Fruit fly (Drosophila melanogaster) whole organism, embryonic: Measurements from ENCODE around the gene Ak3.

Experiments used
- CG10565 ChIP-seq: fragments of 200-800 bp; sonication (Bioruptor generic); optimal IDR thresholded peaks from 3 replicates; lab custom pipeline; 2016; ENCODE audit warnings: missing biosample characterization, mild to moderate bottlenecking, missing genetic modification characterization
- CG12104 ChIP-seq: fragments of 200-800 bp; sonication (Bioruptor generic); optimal IDR thresholded peaks from 3 replicates; lab custom pipeline; 2016; ENCODE audit warnings: missing biosample characterization, missing genetic modification characterization
- CG12236 ChIP-seq: fragments of 200-800 bp; sonication (Bioruptor generic); optimal IDR thresholded peaks from 2 replicates; lab custom pipeline; 2016; ENCODE audit warnings: missing biosample characterization, missing genetic modification characterization
- CG14860 ChIP-seq: fragments of 200-800 bp; sonication (Bioruptor generic); IDR thresholded peaks from 3 replicates; pipeline ENCODE4 v1.3.6; 2022; ENCODE audit warnings: missing biosample characterization, missing genetic modification characterization; ENCODE audit not compliant: partially characterized antibody
- CG1529 ChIP-seq: fragments of 200-800 bp; sonication (Bioruptor generic); optimal IDR thresholded peaks from 3 replicates; lab custom pipeline; 2018; ENCODE audit warnings: missing biosample characterization, missing genetic modification characterization
- CG15696 ChIP-seq: fragments of 200-800 bp; sonication (Bioruptor generic); optimal IDR thresholded peaks from 2 replicates; lab custom pipeline; 2019; ENCODE audit warnings: missing biosample characterization, mild to moderate bottlenecking, missing genetic modification characterization, moderate library complexity
- CG2120 ChIP-seq: fragments of 200-800 bp; sonication (Bioruptor generic); optimal IDR thresholded peaks from 3 replicates; lab custom pipeline; 2016; ENCODE audit warnings: missing biosample characterization, missing genetic modification characterization
- CG31224 ChIP-seq: fragments of 200-800 bp; sonication (Bioruptor generic); IDR thresholded peaks from 2 replicates; pipeline ENCODE4 v1.3.6; 2022; ENCODE audit warnings: missing biosample characterization, missing genetic modification characterization
- CG3838 ChIP-seq: fragments of 200-800 bp; sonication (Bioruptor generic); optimal IDR thresholded peaks from 3 replicates; lab custom pipeline; 2016; ENCODE audit warnings: missing biosample characterization, missing genetic modification characterization
- CG7357 ChIP-seq: fragments of 200-800 bp; sonication (Bioruptor generic); IDR thresholded peaks from 3 replicates; pipeline ENCODE4 v1.3.6; 2022; ENCODE audit warnings: missing biosample characterization, missing genetic modification characterization
- CG7556 ChIP-seq: fragments of 200-800 bp; sonication (Bioruptor generic); optimal IDR thresholded peaks from 2 replicates; lab custom pipeline; 2017; ENCODE audit warnings: missing biosample characterization, mild to moderate bottlenecking, missing genetic modification characterization
- CG8478 ChIP-seq: fragments of >200 bp; optimal IDR thresholded peaks from 2 replicates; lab custom pipeline; 2018
- Chrac-16 ChIP-seq: fragments of 200-800 bp; sonication (Bioruptor generic); optimal IDR thresholded peaks from 3 replicates; lab custom pipeline; 2016; ENCODE audit warnings: missing biosample characterization, missing genetic modification characterization
- Drgx ChIP-seq: fragments of 200-800 bp; sonication (Bioruptor generic); IDR thresholded peaks from 2 replicates; pipeline ENCODE4 v1.3.6; 2022; ENCODE audit warnings: missing biosample characterization, missing genetic modification characterization
- Hr51 ChIP-seq, 2 experiments: fragments of 200-800 bp; sonication (Bioruptor generic); optimal IDR thresholded peaks; 2 replicates in 1 of 2; 3 replicates in 1 of 2; lab custom pipeline; 2016 to 2018; ENCODE audit warnings: missing biosample characterization in 2 of 2, missing genetic modification characterization in 2 of 2, mild to moderate bottlenecking in 1 of 2, moderate library complexity in 1 of 2
- Hr78 ChIP-seq, 2 experiments: fragments of 200-800 bp in 1 of 2; fragments of >200 bp in 1 of 2; sonication (Bioruptor generic) in 1 of 2; optimal IDR thresholded peaks; 2 replicates each; lab custom pipeline; 2017 to 2019; ENCODE audit warnings: missing biosample characterization in 2 of 2, missing genetic modification characterization in 2 of 2, mild to moderate bottlenecking in 1 of 2, moderate library complexity in 1 of 2
- Lhr ChIP-seq: fragments of 200-800 bp; sonication (Bioruptor generic); optimal IDR thresholded peaks from 3 replicates; lab custom pipeline; 2017; ENCODE audit warnings: mild to moderate bottlenecking, missing biosample characterization, missing genetic modification reagents, missing genetic modification characterization
- Lim3 ChIP-seq: fragments of 200-800 bp; sonication (Bioruptor generic); IDR thresholded peaks from 2 replicates; pipeline ENCODE4 v1.3.6; 2022; ENCODE audit warnings: missing biosample characterization, missing genetic modification characterization
- Max ChIP-seq: fragments of 200-800 bp; sonication (Bioruptor generic); optimal IDR thresholded peaks from 2 replicates; lab custom pipeline; 2016; ENCODE audit warnings: missing biosample characterization, mild to moderate bottlenecking, missing genetic modification characterization
- Nf-YB ChIP-seq: fragments of 200-800 bp; sonication (Bioruptor generic); optimal IDR thresholded peaks from 3 replicates; lab custom pipeline; 2019; ENCODE audit warnings: missing biosample characterization, mild to moderate bottlenecking, missing genetic modification characterization, moderate library complexity
- Optix ChIP-seq: fragments of 200-800 bp; sonication (Bioruptor generic); IDR thresholded peaks from 3 replicates; pipeline ENCODE4 v1.3.6; 2022; ENCODE audit warnings: missing biosample characterization, missing genetic modification characterization
- Pdp1 ChIP-seq, 2 experiments: fragments of 200-800 bp; sonication (Bioruptor generic); optimal IDR thresholded peaks; 3 replicates each; lab custom pipeline; 2016; ENCODE audit warnings: missing biosample characterization in 2 of 2, missing genetic modification characterization in 2 of 2, mild to moderate bottlenecking in 1 of 2, moderate library complexity in 1 of 2
- Scr ChIP-seq: fragments of 200-800 bp; sonication (Bioruptor generic); IDR thresholded peaks from 2 replicates; pipeline ENCODE4 v1.3.6; 2022; ENCODE audit warnings: missing biosample characterization, missing genetic modification characterization; ENCODE audit not compliant: partially characterized antibody
- cas ChIP-seq: fragments of 200-800 bp; sonication (Bioruptor generic); IDR thresholded peaks from 2 replicates; pipeline ENCODE4 v1.3.6; 2022; ENCODE audit warnings: missing biosample characterization, missing genetic modification characterization
- chif ChIP-seq, 2 experiments: fragments of 200-800 bp; sonication (Bioruptor generic); optimal IDR thresholded peaks; 3 replicates each; lab custom pipeline; 2016; ENCODE audit warnings: missing biosample characterization in 2 of 2, missing genetic modification characterization in 2 of 2
- chinmo ChIP-seq: fragments of 200-800 bp; sonication (Bioruptor generic); IDR thresholded peaks from 4 replicates; pipeline ENCODE4 v1.3.6; 2022; ENCODE audit warnings: missing biosample characterization, missing genetic modification characterization; ENCODE audit not compliant: partially characterized antibody
- chn ChIP-seq: fragments of 200-800 bp; sonication (Bioruptor generic); optimal IDR thresholded peaks from 2 replicates; lab custom pipeline; 2016; ENCODE audit warnings: missing biosample characterization, missing genetic modification characterization
- croc ChIP-seq: fragments of 200-800 bp; sonication (Bioruptor generic); conservative IDR thresholded peaks from 3 replicates; pipeline ENCODE4 v1.3.6; 2022; ENCODE audit warnings: missing biosample characterization, missing genetic modification characterization
- crp ChIP-seq, 2 experiments: fragments of 200-800 bp; sonication (Bioruptor generic); optimal IDR thresholded peaks; 2 replicates in 1 of 2; 3 replicates in 1 of 2; lab custom pipeline; 2017; ENCODE audit warnings: missing biosample characterization in 2 of 2, missing genetic modification characterization in 2 of 2, mild to moderate bottlenecking in 1 of 2, moderate library complexity in 1 of 2
- dan ChIP-seq: fragments of 200-800 bp; sonication (Bioruptor generic); IDR thresholded peaks from 2 replicates; pipeline ENCODE4 v1.3.6; 2022; ENCODE audit warnings: missing biosample characterization, missing genetic modification characterization
- fd102C ChIP-seq: fragments of 200-800 bp; sonication (Bioruptor generic); optimal IDR thresholded peaks from 2 replicates; lab custom pipeline; 2018; ENCODE audit warnings: missing biosample characterization, mild to moderate bottlenecking, missing genetic modification characterization, moderate library complexity
- grau ChIP-seq: fragments of 200-800 bp; optimal IDR thresholded peaks from 3 replicates; lab custom pipeline; 2019; ENCODE audit warnings: missing biosample characterization, mild to moderate bottlenecking, missing genetic modification characterization, moderate library complexity
- kay ChIP-seq: fragments of 200-800 bp; sonication (Bioruptor generic); optimal IDR thresholded peaks from 2 replicates; lab custom pipeline; 2016; ENCODE audit warnings: missing biosample characterization, missing genetic modification characterization
- lilli ChIP-seq: fragments of 200-800 bp; sonication (Bioruptor generic); optimal IDR thresholded peaks from 3 replicates; lab custom pipeline; 2016; ENCODE audit warnings: missing biosample characterization, missing genetic modification characterization
- mam ChIP-seq: fragments of 200-800 bp; sonication (Bioruptor generic); optimal IDR thresholded peaks from 3 replicates; lab custom pipeline; 2016; ENCODE audit warnings: missing biosample characterization, missing genetic modification characterization
- nom ChIP-seq: fragments of 200-800 bp; sonication (Bioruptor generic); optimal IDR thresholded peaks from 2 replicates; lab custom pipeline; 2017; ENCODE audit warnings: missing biosample characterization, missing genetic modification characterization, mild to moderate bottlenecking, moderate library complexity, missing genetic modification reagents
- p53 ChIP-seq: fragments of 200-800 bp; sonication (Bioruptor generic); optimal IDR thresholded peaks from 2 replicates; lab custom pipeline; 2016; ENCODE audit warnings: missing biosample characterization, missing genetic modification characterization
- pzg ChIP-seq: fragments of 200-800 bp; sonication (Bioruptor generic); optimal IDR thresholded peaks from 3 replicates; lab custom pipeline; 2018; ENCODE audit warnings: missing biosample characterization, mild to moderate bottlenecking, missing genetic modification characterization, moderate library complexity
- sc ChIP-seq, 3 experiments: fragments of >200 bp in 2 of 3; fragments of 200-800 bp in 1 of 3; sonication (Bioruptor generic) in 1 of 3; optimal IDR thresholded peaks; 2 replicates in 2 of 3; 3 replicates in 1 of 3; lab custom pipeline; 2017; ENCODE audit warnings: mild to moderate bottlenecking in 1 of 3, missing biosample characterization in 1 of 3, missing genetic modification characterization in 1 of 3, missing genetic modification reagents in 1 of 3
- seq ChIP-seq: fragments of 200-800 bp; sonication (Bioruptor generic); IDR thresholded peaks from 2 replicates; pipeline ENCODE4 v1.3.6; 2022; ENCODE audit warnings: missing biosample characterization, missing genetic modification characterization
- slou ChIP-seq: fragments of 200-800 bp; sonication (Bioruptor generic); optimal IDR thresholded peaks from 3 replicates; lab custom pipeline; 2016; ENCODE audit warnings: missing biosample characterization, missing genetic modification characterization
- slp2 ChIP-seq: fragments of 200-800 bp; sonication (Bioruptor generic); optimal IDR thresholded peaks from 2 replicates; lab custom pipeline; 2016; ENCODE audit warnings: missing biosample characterization, missing genetic modification characterization
- sna ChIP-seq: fragments of 200-800 bp; sonication (Bioruptor generic); IDR thresholded peaks from 2 replicates; pipeline ENCODE4 v1.3.6; 2022; ENCODE audit warnings: missing biosample characterization, missing genetic modification characterization; ENCODE audit not compliant: partially characterized antibody
- sqz ChIP-seq: fragments of 200-800 bp; sonication (Bioruptor generic); optimal IDR thresholded peaks from 3 replicates; lab custom pipeline; 2018; ENCODE audit warnings: missing biosample characterization, mild to moderate bottlenecking, missing genetic modification characterization
- sr ChIP-seq: fragments of 200-800 bp; sonication (Bioruptor generic); IDR thresholded peaks from 3 replicates; pipeline ENCODE4 v1.3.6; 2022; ENCODE audit warnings: missing biosample characterization, missing genetic modification characterization
- trh ChIP-seq: fragments of 200-800 bp; sonication (Bioruptor generic); optimal IDR thresholded peaks from 2 replicates; lab custom pipeline; 2016; ENCODE audit warnings: missing biosample characterization, missing genetic modification characterization
- yki ChIP-seq: fragments of >200 bp; optimal IDR thresholded peaks from 3 replicates; lab custom pipeline; 2018

Gene Ak3

dm6 chr3R:10875515-10876434 is 13.6 kb downstream of the Ak3 start, which contains the start of gene Sodh2:
Gene Sodh2, plus strand, starts transcription at chr3R:10876384.
- TF ChIP-seq CG31224 (GFP tag; lab: Robert Waterston, UW) (peak; percentile 23; the same call in 1 of the 2 replicates), Optix (GFP tag; lab: Robert Waterston, UW) (peak; percentile 47; the same call in 1 of the 3 replicates), mam (GFP tag; lab: Kevin White, UChicago) (peak; percentile 84), CG8478 (lab: Kevin White, UChicago) (no peak), CG1529 (GFP tag; lab: Kevin White, UChicago) (peak; percentile 66), CG7357 (GFP tag; lab: Robert Waterston, UW) (peak; percentile 73), Lhr (GFP tag; lab: Kevin White, UChicago) (no peak), CG3838 (peak; percentile 33), sc (optimal IDR thresholded peaks at IDR 0.05; lab: Kevin White, UChicago) (no peak), sc (GFP tag; optimal IDR thresholded peaks at IDR 0.05; lab: Kevin White, UChicago) (no peak), nom (GFP tag; lab: Kevin White, UChicago) (peak; percentile 55), slou (peak; percentile 16), Chrac-16 (GFP tag; lab: Kevin White, UChicago) (peak; percentile 40), cas (0 out of 2 replicates have a peak, but pooled peaks have one; percentile 9), slp2 (peak; percentile 27), CG2120 (peak; percentile 92), pzg (GFP tag; lab: Kevin White, UChicago) (peak; percentile 7), dan (GFP tag; lab: Robert Waterston, UW) (no peak), Drgx (GFP tag; lab: Robert Waterston, UW) (peak; percentile 91), croc (peak; percentile 15; the same call in 1 of the 3 replicates), CG15696 (tag; lab: Kevin White, UChicago) (peak; percentile 36), Scr (GFP tag; lab: Robert Waterston, UW) (no peak), CG12236 (GFP tag; lab: Kevin White, UChicago) (no peak), Hr51 (GFP tag; optimal IDR thresholded peaks at IDR 0.05; lab: Kevin White, UChicago) (peak in 1 of 2 experiments; percentile 81), CG10565 (no peak), Max (GFP tag; lab: Kevin White, UChicago) (peak; percentile 42), seq (GFP tag; lab: Robert Waterston, UW) (peak; percentile 74), CG7556 (GFP tag; lab: Kevin White, UChicago) (peak; percentile 88), sqz (GFP tag; lab: Kevin White, UChicago) (peak; percentile 74), Pdp1 (GFP tag; optimal IDR thresholded peaks at IDR 0.05; lab: Kevin White, UChicago) (peak; percentile 30 to 59), grau (peak; percentile 95), chif (GFP tag; optimal IDR thresholded peaks at IDR 0.05; lab: Kevin White, UChicago) (peak; percentile 14 to 34), fd102C (no peak), CG14860 (GFP tag; lab: Robert Waterston, UW) (no peak), Lim3 (GFP tag; lab: Robert Waterston, UW) (no peak), chinmo (GFP tag; lab: Robert Waterston, UW) (peak; percentile 73; the same call in 1 of the 4 replicates), trh (GFP tag; lab: Kevin White, UChicago) (no peak), p53 (GFP tag; lab: Kevin White, UChicago) (no peak), crp (GFP tag; optimal IDR thresholded peaks at IDR 0.05; lab: Kevin White, UChicago) (peak in 1 of 2 experiments; percentile 78), CG12104 (peak; percentile 77), Nf-YB (peak; percentile 66), yki (lab: Kevin White, UChicago) (no peak), sna (no peak), sr (GFP tag; lab: Robert Waterston, UW) (peak; percentile 90), chn (peak; percentile 22), Hr78 (GFP tag; optimal IDR thresholded peaks at IDR 0.05; lab: Kevin White, UChicago) (peak in 1 of 2 experiments; percentile 44), lilli (peak; percentile 83), kay (GFP tag; lab: Kevin White, UChicago) (no peak)
